Worm (Caenorhabditis elegans): ENCODE data around the gene twk-33.
A peak's percentile ranks its signal among the peaks of the same experiment; 100 is the strongest.

The twk-33 gene

ce11 chrV:17721709-17722108, 7.5 kb upstream of the twk-33 start:
- TF ChIP-seq saeg-2 (GFP tag; IDR thresholded peaks at IDR 0.05): peak; percentile 72; the same call in 1 of the 2 replicates
- peak; percentile 2 for TF ChIP-seq mxl-3 (GFP tag; optimal IDR thresholded peaks at IDR 0.05)
- peak; percentile 78 for TF ChIP-seq nhr-102 (tag; optimal IDR thresholded peaks at IDR 0.05)
- TF ChIP-seq lim-7 (GFP tag; IDR thresholded peaks at IDR 0.05): no peak
- TF ChIP-seq mep-1 (tag; optimal IDR thresholded peaks at IDR 0.05): peak; percentile 40
- TF ChIP-seq F44E2.7 (GFP tag; IDR thresholded peaks at IDR 0.05): no peak
- peak; percentile 53 for TF ChIP-seq hlh-30 (tag; optimal IDR thresholded peaks at IDR 0.05; ENCODE audit: insufficient read depth)
- TF ChIP-seq lin-38 (GFP tag; IDR thresholded peaks at IDR 0.05): no peak
- no peak for TF ChIP-seq daf-16 (GFP tag; optimal IDR thresholded peaks at IDR 0.05)
- TF ChIP-seq daf-16 (tag; optimal IDR thresholded peaks at IDR 0.05): peak; percentile 94
- no peak for TF ChIP-seq lin-29 (GFP tag; IDR thresholded peaks at IDR 0.05)
- TF ChIP-seq lin-1 (GFP tag; IDR thresholded peaks at IDR 0.05): peak; percentile 85; the same call in 1 of the 2 replicates
- peak; percentile 67 for TF ChIP-seq mdt-29 (GFP tag; IDR thresholded peaks at IDR 0.05)
- TF ChIP-seq dmd-6 (GFP tag; IDR thresholded peaks at IDR 0.05): peak; percentile 97
- TF ChIP-seq nhr-42 (GFP tag; IDR thresholded peaks at IDR 0.05): peak; percentile 53; the same call in 1 of the 2 replicates
- peak; percentile 79 for TF ChIP-seq tra-1 (GFP tag; IDR thresholded peaks at IDR 0.05)
- peak; percentile 98 for TF ChIP-seq pqm-1 (tag; optimal IDR thresholded peaks at IDR 0.05)
- peak; percentile 91 for TF ChIP-seq hlh-11 (tag; optimal IDR thresholded peaks at IDR 0.05)
- no peak for TF ChIP-seq skn-1 (tag; optimal IDR thresholded peaks at IDR 0.05)
- TF ChIP-seq zfp-2 (tag; optimal IDR thresholded peaks at IDR 0.05): no peak
- TF ChIP-seq php-3 (GFP tag; IDR thresholded peaks at IDR 0.05): peak; percentile 85
- TF ChIP-seq mdl-1 (tag; optimal IDR thresholded peaks at IDR 0.05): peak in 1 of 2 experiments; percentile 41
- no peak for TF ChIP-seq daf-19 (GFP tag; conservative IDR thresholded peaks at IDR 0.05)
- TF ChIP-seq aha-1 (tag): peak; percentile 85
- TF ChIP-seq unc-130 (GFP tag; optimal IDR thresholded peaks at IDR 0.05): no peak
- TF ChIP-seq ceh-20 (GFP tag; IDR thresholded peaks at IDR 0.05): peak; percentile 37; the same call in 1 of the 2 replicates
- peak; percentile 78 for TF ChIP-seq nhr-77 (tag; optimal IDR thresholded peaks at IDR 0.05)
- peak; percentile 90 for TF ChIP-seq nhr-28 (tag; optimal IDR thresholded peaks at IDR 0.05)
- no peak for TF ChIP-seq nhr-237 (tag; optimal IDR thresholded peaks at IDR 0.05)
- TF ChIP-seq jun-1 (tag; optimal IDR thresholded peaks at IDR 0.05): no peak
- no peak for TF ChIP-seq snpc-1.2 (GFP tag; IDR thresholded peaks at IDR 0.05)
- TF ChIP-seq spr-3 (GFP tag; optimal IDR thresholded peaks at IDR 0.05): no peak
- TF ChIP-seq pha-4 (GFP tag; IDR thresholded peaks at IDR 0.05): 0 out of 2 replicates have a peak, but pooled peaks have one; percentile 52
- no peak for TF ChIP-seq pha-4 (tag; optimal IDR thresholded peaks at IDR 0.05)
- TF ChIP-seq R02D3.7 (tag; optimal IDR thresholded peaks at IDR 0.05): no peak
- peak; percentile 58 for TF ChIP-seq nhr-10 (tag; optimal IDR thresholded peaks at IDR 0.05)
- peak; percentile 87 for TF ChIP-seq dve-1 (tag; optimal IDR thresholded peaks at IDR 0.05; ENCODE audit: insufficient read depth)
- TF ChIP-seq nhr-48 (tag; optimal IDR thresholded peaks at IDR 0.05): peak; percentile 70

ce11 chrV:17718647-17719046, 4.5 kb upstream of the twk-33 start, which contains the start of gene str-77:
str-77 (plus strand) TSS chrV:17718947.
- TF ChIP-seq snpc-1.2 (GFP tag; IDR thresholded peaks at IDR 0.05) (no peak), nhr-25 (tag; optimal IDR thresholded peaks at IDR 0.05; ENCODE audit: borderline replicate concordance, insufficient read depth) (no peak), gei-8 (GFP tag; optimal IDR thresholded peaks at IDR 0.05) (no peak), T20F7.1 (GFP tag; optimal IDR thresholded peaks at IDR 0.05) (no peak), nhr-102 (tag; optimal IDR thresholded peaks at IDR 0.05) (no peak), ama-1 (optimal IDR thresholded peaks at IDR 0.05) (no peak), T26A8.4 (GFP tag; IDR thresholded peaks at IDR 0.05) (no peak), rbr-2 (tag; optimal IDR thresholded peaks at IDR 0.05) (no peak), dpl-1 (GFP tag; optimal IDR thresholded peaks at IDR 0.05) (no peak), fos-1 (tag; optimal IDR thresholded peaks at IDR 0.05) (no peak), lin-1 (GFP tag; IDR thresholded peaks at IDR 0.05) (no peak), nhr-10 (tag; optimal IDR thresholded peaks at IDR 0.05) (no peak), zip-11 (GFP tag; IDR thresholded peaks at IDR 0.05) (no peak), cey-2 (tag; optimal IDR thresholded peaks at IDR 0.05; ENCODE audit: borderline replicate concordance, insufficient read depth) (no peak), ceh-62 (tag; optimal IDR thresholded peaks at IDR 0.05) (no peak), F37D6.2 (tag; optimal IDR thresholded peaks at IDR 0.05) (no peak), egl-43 (GFP tag; IDR thresholded peaks at IDR 0.05) (no peak), hif-1 (tag; optimal IDR thresholded peaks at IDR 0.05) (no peak), zag-1 (tag; optimal IDR thresholded peaks at IDR 0.05) (no peak)
